Worm (Caenorhabditis elegans) whole organism, L1 larva: Measurements from ENCODE around the gene cdka-1.

Experiments used
- C04F5.9 ChIP-seq: sonication (generic microtip); optimal IDR thresholded peaks from 2 replicates; lab custom pipeline; 2016; ENCODE audit warnings: missing genetic modification characterization, missing compliant biosample characterization
- Y116A8C.19 ChIP-seq: sonication (generic microtip); optimal IDR thresholded peaks from 2 replicates; lab custom pipeline; 2016; ENCODE audit warnings: missing compliant biosample characterization, missing genetic modification characterization, borderline replicate concordance
- ama-1 ChIP-seq: fragments of 150-350 bp; optimal IDR thresholded peaks from 2 replicates; lab custom pipeline; 2014
- ceh-88 ChIP-seq: fragments of 200-800 bp; sonication (Bioruptor generic); IDR thresholded peaks from 2 replicates; pipeline ENCODE4 v1.3.6; 2022; ENCODE audit warnings: missing genetic modification characterization, missing compliant biosample characterization
- dpl-1 ChIP-seq, 3 experiments: fragments of 150-350 bp in 2 of 3; sonication (generic microtip) in 1 of 3; optimal IDR thresholded peaks; 2 replicates each; lab custom pipeline; 2014 to 2017; ENCODE audit warnings: missing biosample characterization in 3 of 3, missing genetic modification characterization in 3 of 3, missing genetic modification reagents in 3 of 3
- fos-1 ChIP-seq: fragments of 150-350 bp; optimal IDR thresholded peaks from 2 replicates; lab custom pipeline; 2014; ENCODE audit warnings: missing biosample characterization, missing genetic modification characterization
- lin-15B ChIP-seq: fragments of 150-350 bp; sonication (generic microtip); optimal IDR thresholded peaks from 3 replicates; lab custom pipeline; 2014; ENCODE audit warnings: missing biosample characterization, missing genetic modification characterization
- lin-39 ChIP-seq: fragments of 150-350 bp; optimal IDR thresholded peaks from 2 replicates; lab custom pipeline; 2014; ENCODE audit warnings: missing biosample characterization, missing genetic modification reagents, missing genetic modification characterization
- mep-1 ChIP-seq: fragments of 150-350 bp; optimal IDR thresholded peaks from 2 replicates; lab custom pipeline; 2014; ENCODE audit warnings: missing biosample characterization, missing genetic modification characterization
- nhr-237 ChIP-seq: fragments of 150-350 bp; optimal IDR thresholded peaks from 2 replicates; lab custom pipeline; 2014; ENCODE audit warnings: missing biosample characterization, missing genetic modification characterization
- nhr-90 ChIP-seq: sonication (generic microtip); optimal IDR thresholded peaks from 2 replicates; lab custom pipeline; 2016; ENCODE audit warnings: mild to moderate bottlenecking, missing genetic modification characterization, missing compliant biosample characterization; ENCODE audit not compliant: poor library complexity
- tlp-1 ChIP-seq: fragments of 150-350 bp; optimal IDR thresholded peaks from 2 replicates; lab custom pipeline; 2014; ENCODE audit warnings: missing biosample characterization, missing genetic modification characterization
- zag-1 ChIP-seq: fragments of 150-350 bp; optimal IDR thresholded peaks from 2 replicates; lab custom pipeline; 2014; ENCODE audit warnings: missing biosample characterization, missing genetic modification characterization

ce11 chrIII:4693695-4694094 lies 35.1 kb downstream of the cdka-1 start, which contains the start of gene T04A8.8:
- TF ChIP-seq C04F5.9 (tag; lab: Kevin White, UChicago): no peak
- no peak for TF ChIP-seq lin-15B (tag; lab: Kevin White, UChicago)
- TF ChIP-seq nhr-237 (tag; lab: Kevin White, UChicago): no peak
- TF ChIP-seq Y116A8C.19: no peak
- TF ChIP-seq mep-1: no peak
- no peak for TF ChIP-seq nhr-90
- TF ChIP-seq fos-1 (tag; lab: Kevin White, UChicago): no peak
- TF ChIP-seq zag-1: no peak
- TF ChIP-seq ceh-88 (GFP tag; lab: Robert Waterston, UW): no peak
- TF ChIP-seq lin-39: no peak
- TF ChIP-seq tlp-1: no peak
- no peak for TF ChIP-seq dpl-1 (GFP tag; optimal IDR thresholded peaks at IDR 0.05; lab: Kevin White, UChicago)
- TF ChIP-seq ama-1: no peak
